Worm (Caenorhabditis elegans) whole organism, mixed stage, embryonic: Measurements from ENCODE around the gene ilys-4.

Experiments used
- lsy-2 ChIP-seq: fragments of 150-350 bp; optimal IDR thresholded peaks from 2 replicates; lab custom pipeline; 2014; ENCODE audit warnings: missing biosample characterization, missing genetic modification characterization
- nhr-12 ChIP-seq: fragments of 150-350 bp; optimal IDR thresholded peaks from 2 replicates; lab custom pipeline; 2014; ENCODE audit warnings: missing biosample characterization, missing genetic modification characterization
- nhr-28 ChIP-seq: fragments of 150-350 bp; optimal IDR thresholded peaks from 2 replicates; lab custom pipeline; 2014; ENCODE audit warnings: missing biosample characterization, missing genetic modification characterization
- nhr-76 ChIP-seq: sonication (generic microtip); optimal IDR thresholded peaks from 2 replicates; lab custom pipeline; 2017; ENCODE audit warnings: missing biosample characterization, missing genetic modification characterization
- pha-4 ChIP-seq: fragments of 150-350 bp; optimal IDR thresholded peaks from 2 replicates; lab custom pipeline; 2018; ENCODE audit warnings: missing biosample characterization, missing genetic modification reagents, missing genetic modification characterization
- snpc-4 ChIP-seq: fragments of 150-350 bp; optimal IDR thresholded peaks from 2 replicates; lab custom pipeline; 2014; ENCODE audit warnings: missing biosample characterization, missing genetic modification characterization
- tbx-8 ChIP-seq: fragments of 200-800 bp; sonication (Bioruptor generic); optimal IDR thresholded peaks from 2 replicates; lab custom pipeline; 2018; ENCODE audit warnings: mild to moderate bottlenecking, missing genetic modification characterization, moderate library complexity, missing compliant biosample characterization
- unc-39 ChIP-seq: fragments of 150-350 bp; optimal IDR thresholded peaks from 2 replicates; lab custom pipeline; 2014; ENCODE audit warnings: missing biosample characterization, missing genetic modification characterization
- unc-62 ChIP-seq: fragments of 150-350 bp; optimal IDR thresholded peaks from 2 replicates; lab custom pipeline; 2014; ENCODE audit warnings: missing biosample characterization, missing genetic modification reagents, missing genetic modification characterization

ce11 chrIV:7931873-7932272 lies 34.5 kb upstream of the ilys-4 start:
- no peak for TF ChIP-seq nhr-12 (tag; lab: Kevin White, UChicago)
- TF ChIP-seq unc-39 (tag; lab: Kevin White, UChicago): no peak
- no peak for TF ChIP-seq nhr-28
- no peak for TF ChIP-seq tbx-8 (GFP tag; lab: Kevin White, UChicago)
- no peak for TF ChIP-seq unc-62 (GFP tag; lab: Kevin White, UChicago)
- TF ChIP-seq snpc-4 (tag; lab: Kevin White, UChicago): no peak
- TF ChIP-seq pha-4: no peak
- TF ChIP-seq nhr-76 (tag; lab: Kevin White, UChicago): no peak
- TF ChIP-seq lsy-2: no peak
